Worm (Caenorhabditis elegans): ENCODE data around the gene hda-5.

DNA sequence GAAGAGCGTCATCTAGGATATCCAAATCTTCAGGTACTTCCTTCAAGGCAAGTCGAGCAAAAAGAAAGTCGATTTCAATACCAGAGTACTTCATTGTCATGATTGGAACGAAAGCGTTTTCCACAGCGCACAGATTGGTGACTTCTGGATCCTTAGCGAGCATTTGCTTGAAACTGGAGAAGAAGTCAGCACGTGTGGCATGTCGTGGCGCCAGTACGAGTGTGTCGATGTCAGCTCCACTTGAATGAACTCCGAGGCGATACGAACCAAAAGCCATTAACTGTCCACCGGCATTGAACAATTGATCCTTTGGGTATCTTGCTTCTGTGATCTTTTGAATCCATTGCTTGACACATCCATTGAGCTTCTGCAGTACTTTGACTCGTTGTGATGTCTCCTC lies 17.2 kb downstream of the hda-5 start:
- TF ChIP-seq atf-7 (tag; optimal IDR thresholded peaks at IDR 0.05) (no peak), hrde-1 (tag; optimal IDR thresholded peaks at IDR 0.05; ENCODE audit: borderline replicate concordance) (no peak), ama-1 (optimal IDR thresholded peaks at IDR 0.05) (no peak), ama-1 (GFP tag; optimal IDR thresholded peaks at IDR 0.05) (no peak), lin-26 (GFP tag; IDR thresholded peaks at IDR 0.05) (no peak), nfya-1 (tag; optimal IDR thresholded peaks at IDR 0.05; ENCODE audit: borderline replicate concordance, insufficient read depth) (no peak), F57C9.4 (tag; optimal IDR thresholded peaks at IDR 0.05) (no peak), unc-62 (GFP tag; optimal IDR thresholded peaks at IDR 0.05) (no peak), cebp-1 (GFP tag; IDR thresholded peaks at IDR 0.05) (no peak), cebp-1 (tag; optimal IDR thresholded peaks at IDR 0.05) (no peak)
